Fruit fly (Drosophila melanogaster) whole organism, embryonic: ENCODE data around the gene CG9044.

ENCODE experiments used
- B-H2 ChIP-seq: fragments of 200-800 bp; sonication (Bioruptor generic); optimal IDR thresholded peaks from 2 replicates; lab custom pipeline; 2018; ENCODE audit warnings: missing biosample characterization, mild to moderate bottlenecking, missing genetic modification characterization
- BEAF-32 ChIP-seq: fragments of 200-800 bp; sonication (Bioruptor generic); optimal IDR thresholded peaks from 3 replicates; lab custom pipeline; 2017; ENCODE audit warnings: missing biosample characterization, missing genetic modification characterization, mild to moderate bottlenecking, moderate library complexity, missing genetic modification reagents
- CG10209 ChIP-seq: fragments of 200-800 bp; sonication (Bioruptor generic); optimal IDR thresholded peaks from 3 replicates; lab custom pipeline; 2017; ENCODE audit warnings: missing biosample characterization, mild to moderate bottlenecking, missing genetic modification characterization, missing genetic modification reagents
- CG11085 ChIP-seq: fragments of 200-800 bp; sonication (Bioruptor generic); IDR thresholded peaks from 2 replicates; pipeline ENCODE4 v1.3.6; 2022; ENCODE audit warnings: missing biosample characterization, missing genetic modification characterization
- CG11398 ChIP-seq: fragments of 200-800 bp; sonication (Bioruptor generic); optimal IDR thresholded peaks from 2 replicates; lab custom pipeline; 2016; ENCODE audit warnings: missing biosample characterization, missing genetic modification characterization
- CG11695 ChIP-seq: fragments of 200-800 bp; sonication (Bioruptor generic); IDR thresholded peaks from 3 replicates; pipeline ENCODE4 v1.3.6; 2022; ENCODE audit warnings: missing biosample characterization, missing genetic modification characterization
- CG12155 ChIP-seq: fragments of 200-800 bp; sonication (Bioruptor generic); optimal IDR thresholded peaks from 3 replicates; lab custom pipeline; 2016; ENCODE audit warnings: missing biosample characterization, missing genetic modification characterization
- CG12219 ChIP-seq: fragments of 200-800 bp; sonication (Bioruptor generic); optimal IDR thresholded peaks from 3 replicates; lab custom pipeline; 2018; ENCODE audit warnings: missing biosample characterization, mild to moderate bottlenecking, missing genetic modification characterization
- CG13296 ChIP-seq: fragments of 200-800 bp; sonication (Bioruptor generic); optimal IDR thresholded peaks from 3 replicates; lab custom pipeline; 2018; ENCODE audit warnings: missing biosample characterization, mild to moderate bottlenecking, missing genetic modification characterization
- CG13894 ChIP-seq: fragments of 200-800 bp; sonication (Bioruptor generic); optimal IDR thresholded peaks from 3 replicates; lab custom pipeline; 2018; ENCODE audit warnings: missing biosample characterization, mild to moderate bottlenecking, missing genetic modification characterization, moderate library complexity
- CG18262 ChIP-seq: fragments of 200-800 bp; optimal IDR thresholded peaks from 3 replicates; lab custom pipeline; 2019; ENCODE audit warnings: missing biosample characterization, mild to moderate bottlenecking, missing genetic modification characterization, moderate library complexity
- CG18599 ChIP-seq: fragments of 200-800 bp; sonication (Bioruptor generic); optimal IDR thresholded peaks from 3 replicates; lab custom pipeline; 2017; ENCODE audit warnings: missing biosample characterization, missing genetic modification characterization, mild to moderate bottlenecking, moderate library complexity, missing genetic modification reagents
- CG2875 ChIP-seq: fragments of 200-800 bp; sonication (Bioruptor generic); optimal IDR thresholded peaks from 2 replicates; lab custom pipeline; 2017; ENCODE audit warnings: missing biosample characterization, mild to moderate bottlenecking, missing genetic modification characterization, missing genetic modification reagents
- CG34376 ChIP-seq: fragments of 200-800 bp; sonication (Bioruptor generic); optimal IDR thresholded peaks from 2 replicates; lab custom pipeline; 2018; ENCODE audit warnings: missing biosample characterization, mild to moderate bottlenecking, missing genetic modification characterization
- CG4404 ChIP-seq: fragments of 200-800 bp; sonication (Bioruptor generic); IDR thresholded peaks from 2 replicates; pipeline ENCODE4 v1.3.6; 2022; ENCODE audit warnings: missing biosample characterization, missing genetic modification characterization
- CG5953 ChIP-seq: fragments of 200-800 bp; sonication (Bioruptor generic); IDR thresholded peaks from 2 replicates; pipeline ENCODE4 v1.3.6; 2022; ENCODE audit warnings: missing biosample characterization, missing genetic modification characterization
- CG6254 ChIP-seq: fragments of 200-800 bp; sonication (Bioruptor generic); optimal IDR thresholded peaks from 3 replicates; lab custom pipeline; 2017; ENCODE audit warnings: mild to moderate bottlenecking, missing biosample characterization, missing genetic modification reagents, missing genetic modification characterization
- CG7271 ChIP-seq: fragments of 200-800 bp; sonication (Bioruptor generic); optimal IDR thresholded peaks from 2 replicates; lab custom pipeline; 2018; ENCODE audit warnings: missing biosample characterization, mild to moderate bottlenecking, missing genetic modification characterization, moderate library complexity
- CG9797 ChIP-seq: fragments of 200-800 bp; sonication (Bioruptor generic); optimal IDR thresholded peaks from 3 replicates; lab custom pipeline; 2018; ENCODE audit warnings: missing biosample characterization, mild to moderate bottlenecking, missing genetic modification characterization
- HHEX ChIP-seq: fragments of 200-800 bp; sonication (Bioruptor generic); optimal IDR thresholded peaks from 3 replicates; lab custom pipeline; 2017; ENCODE audit warnings: missing biosample characterization, mild to moderate bottlenecking, missing genetic modification characterization, missing genetic modification reagents
- Hmr ChIP-seq: fragments of 200-800 bp; sonication (Bioruptor generic); optimal IDR thresholded peaks from 3 replicates; lab custom pipeline; 2017; ENCODE audit warnings: mild to moderate bottlenecking, missing biosample characterization, missing genetic modification reagents, missing genetic modification characterization
- Nf-YA ChIP-seq: fragments of 200-800 bp; sonication (Bioruptor generic); IDR thresholded peaks from 2 replicates; pipeline ENCODE4 v1.3.6; 2022; ENCODE audit warnings: missing biosample characterization, missing genetic modification characterization
- Scr ChIP-seq: fragments of 200-800 bp; sonication (Bioruptor generic); IDR thresholded peaks from 2 replicates; pipeline ENCODE4 v1.3.6; 2022; ENCODE audit warnings: missing biosample characterization, missing genetic modification characterization; ENCODE audit not compliant: partially characterized antibody
- al ChIP-seq: fragments of 200-800 bp; sonication (Bioruptor generic); IDR thresholded peaks from 2 replicates; pipeline ENCODE4 v1.3.6; 2022; ENCODE audit warnings: missing biosample characterization, missing genetic modification characterization
- bcd ChIP-seq: fragments of 200-800 bp; sonication (Bioruptor generic); optimal IDR thresholded peaks from 2 replicates; lab custom pipeline; 2017; ENCODE audit warnings: missing biosample characterization, mild to moderate bottlenecking, missing genetic modification characterization
- bowl ChIP-seq: fragments of 200-800 bp; sonication (Bioruptor generic); IDR thresholded peaks from 2 replicates; pipeline ENCODE4 v1.3.6; 2022; ENCODE audit warnings: missing biosample characterization, missing genetic modification characterization
- cas ChIP-seq: fragments of 200-800 bp; sonication (Bioruptor generic); IDR thresholded peaks from 2 replicates; pipeline ENCODE4 v1.3.6; 2022; ENCODE audit warnings: missing biosample characterization, missing genetic modification characterization
- chm ChIP-seq: fragments of 200-800 bp; sonication (Bioruptor generic); IDR thresholded peaks from 2 replicates; pipeline ENCODE4 v1.3.6; 2022; ENCODE audit warnings: missing biosample characterization, missing genetic modification characterization
- fd102C ChIP-seq: fragments of 200-800 bp; sonication (Bioruptor generic); optimal IDR thresholded peaks from 2 replicates; lab custom pipeline; 2018; ENCODE audit warnings: missing biosample characterization, mild to moderate bottlenecking, missing genetic modification characterization, moderate library complexity
- fru ChIP-seq: fragments of >200 bp; optimal IDR thresholded peaks from 2 replicates; lab custom pipeline; 2017
- fu2 ChIP-seq: fragments of 200-800 bp; sonication (Bioruptor generic); optimal IDR thresholded peaks from 2 replicates; lab custom pipeline; 2016; ENCODE audit warnings: missing biosample characterization, missing genetic modification characterization
- gce ChIP-seq: fragments of 200-800 bp; sonication (Bioruptor generic); IDR thresholded peaks from 3 replicates; pipeline ENCODE4 v1.3.6; 2022; ENCODE audit warnings: missing biosample characterization, missing genetic modification characterization
- ham ChIP-seq: fragments of 200-800 bp; sonication (Bioruptor generic); IDR thresholded peaks from 2 replicates; pipeline ENCODE4 v1.3.6; 2022; ENCODE audit warnings: missing biosample characterization, missing genetic modification characterization
- insv ChIP-seq, 2 experiments: fragments of 200-800 bp; sonication (Bioruptor generic); optimal IDR thresholded peaks; 3 replicates each; lab custom pipeline; 2016 to 2018; ENCODE audit warnings: missing biosample characterization in 2 of 2, missing genetic modification characterization in 2 of 2
- klu ChIP-seq: fragments of 200-800 bp; sonication (Bioruptor generic); IDR thresholded peaks from 2 replicates; pipeline ENCODE4 v1.3.6; 2022; ENCODE audit warnings: missing biosample characterization, missing genetic modification characterization
- lab ChIP-seq: fragments of 200-800 bp; sonication (Bioruptor generic); optimal IDR thresholded peaks from 3 replicates; lab custom pipeline; 2017; ENCODE audit warnings: missing biosample characterization, missing genetic modification characterization, mild to moderate bottlenecking, moderate library complexity, missing genetic modification reagents
- lbe ChIP-seq: fragments of 200-800 bp; sonication (Bioruptor generic); optimal IDR thresholded peaks from 2 replicates; lab custom pipeline; 2016; ENCODE audit warnings: missing biosample characterization, mild to moderate bottlenecking, missing genetic modification characterization
- lola ChIP-seq, 3 experiments: fragments of >200 bp in 2 of 3; fragments of 200-800 bp in 1 of 3; sonication (Bioruptor generic) in 1 of 3; optimal IDR thresholded peaks; 2 replicates each; lab custom pipeline; 2017 to 2019; ENCODE audit warnings: missing biosample characterization in 3 of 3, missing genetic modification characterization in 3 of 3, mild to moderate bottlenecking in 1 of 3, moderate library complexity in 1 of 3
- mld ChIP-seq: fragments of 200-800 bp; sonication (Bioruptor generic); IDR thresholded peaks from 3 replicates; pipeline ENCODE4 v1.3.6; 2022; ENCODE audit warnings: missing biosample characterization, missing genetic modification characterization; ENCODE audit not compliant: partially characterized antibody
- nau ChIP-seq: fragments of 200-800 bp; sonication (Bioruptor generic); optimal IDR thresholded peaks from 3 replicates; lab custom pipeline; 2017; ENCODE audit warnings: missing biosample characterization, mild to moderate bottlenecking, missing genetic modification characterization, missing genetic modification reagents
- nerfin-2 ChIP-seq: fragments of 200-800 bp; sonication (Bioruptor generic); IDR thresholded peaks from 2 replicates; pipeline ENCODE4 v1.3.6; 2022; ENCODE audit warnings: missing biosample characterization, missing genetic modification characterization; ENCODE audit not compliant: partially characterized antibody
- phol ChIP-seq: fragments of 200-800 bp; sonication (Bioruptor generic); optimal IDR thresholded peaks from 3 replicates; lab custom pipeline; 2018; ENCODE audit warnings: missing biosample characterization, mild to moderate bottlenecking, missing genetic modification characterization, moderate library complexity
- row ChIP-seq: fragments of 200-800 bp; sonication (Bioruptor generic); IDR thresholded peaks from 3 replicates; pipeline ENCODE4 v1.3.6; 2022; ENCODE audit warnings: missing biosample characterization, missing genetic modification characterization
- toy ChIP-seq: fragments of 200-800 bp; sonication (Bioruptor generic); IDR thresholded peaks from 2 replicates; pipeline ENCODE4 v1.3.6; 2022; ENCODE audit warnings: missing biosample characterization, missing genetic modification characterization
- trh ChIP-seq: fragments of 200-800 bp; sonication (Bioruptor generic); optimal IDR thresholded peaks from 2 replicates; lab custom pipeline; 2016; ENCODE audit warnings: missing biosample characterization, missing genetic modification characterization
- ttk ChIP-seq: fragments of 200-800 bp; sonication (Bioruptor generic); IDR thresholded peaks from 2 replicates; pipeline ENCODE4 v2.1.2; 2022; ENCODE audit warnings: missing biosample characterization, missing genetic modification characterization
- vnd ChIP-seq: fragments of 200-800 bp; sonication (Bioruptor generic); IDR thresholded peaks from 3 replicates; pipeline ENCODE4 v1.3.6; 2022; ENCODE audit warnings: missing biosample characterization, missing genetic modification characterization; ENCODE audit not compliant: partially characterized antibody

CG9044 gene

dm6 chr2L:5906893-5907850, 42.1 kb upstream of the CG9044 start, which contains the start of gene bchs (continued):
- TF ChIP-seq Hmr (GFP tag; lab: Kevin White, UChicago) (peak; percentile 97), al (no peak), CG5953 (GFP tag; lab: Robert Waterston, UW) (peak; percentile 80), mld (GFP tag; lab: Robert Waterston, UW) (no peak), B-H2 (GFP tag; lab: Kevin White, UChicago) (peak; percentile 85), CG7271 (tag; lab: Kevin White, UChicago) (peak; percentile 24), CG18599 (peak; percentile 97), lbe (no peak), toy (GFP tag; lab: Robert Waterston, UW) (peak; percentile 38; the same call in 1 of the 2 replicates), bcd (peak; percentile 83), cas (GFP tag; lab: Robert Waterston, UW) (no peak; the same call in 1 of the 2 replicates), CG11695 (GFP tag; lab: Robert Waterston, UW) (peak; percentile 85), row (GFP tag; lab: Robert Waterston, UW) (peak; percentile 30; the same call in 1 of the 3 replicates), CG4404 (no peak), CG12155 (GFP tag; lab: Kevin White, UChicago) (peak; percentile 45), lab (GFP tag; lab: Kevin White, UChicago) (peak; percentile 98), bowl (GFP tag; lab: Robert Waterston, UW) (peak; percentile 78), vnd (GFP tag; lab: Robert Waterston, UW) (no peak), CG9797 (peak; percentile 17), fd102C (GFP tag; lab: Kevin White, UChicago) (peak; percentile 79), fu2 (GFP tag; lab: Kevin White, UChicago) (peak; percentile 18), ham (no peak), trh (GFP tag; lab: Kevin White, UChicago) (peak; percentile 83), CG13296 (GFP tag; lab: Kevin White, UChicago) (peak; percentile 92), CG11085 (GFP tag; lab: Robert Waterston, UW) (peak; percentile 40; the same call in 1 of the 2 replicates), chm (GFP tag; lab: Robert Waterston, UW) (peak; percentile 96), CG12219 (GFP tag; lab: Kevin White, UChicago) (peak; percentile 88), Nf-YA (GFP tag; lab: Robert Waterston, UW) (peak; percentile 90), CG11398 (peak; percentile 91), klu (GFP tag; lab: Robert Waterston, UW) (no peak), BEAF-32 (GFP tag; lab: Kevin White, UChicago) (peak; percentile 33), phol (peak; percentile 13), CG18262 (no peak), insv (GFP tag; optimal IDR thresholded peaks at IDR 0.05; lab: Kevin White, UChicago) (peak in 1 of 2 experiments; percentile 68), nau (GFP tag; lab: Kevin White, UChicago) (no peak), nerfin-2 (no peak), CG10209 (GFP tag; lab: Kevin White, UChicago) (peak; percentile 95), CG2875 (GFP tag; lab: Kevin White, UChicago) (peak; percentile 99), fru (lab: Kevin White, UChicago) (no peak), CG34376 (GFP tag; lab: Kevin White, UChicago) (peak; percentile 93), CG13894 (tag; lab: Kevin White, UChicago) (no peak), CG6254 (GFP tag; lab: Kevin White, UChicago) (peak; percentile 91), gce (GFP tag; lab: Robert Waterston, UW) (peak; percentile 93), ttk (GFP tag; lab: Robert Waterston, UW) (no peak), Scr (peak; percentile 38; the same call in 1 of the 2 replicates), lola (GFP tag; optimal IDR thresholded peaks at IDR 0.05; lab: Kevin White, UChicago) (peak in 1 of 3 experiments; percentile 74), HHEX (GFP tag; lab: Kevin White, UChicago) (peak; percentile 95)
